Fruit fly (Drosophila melanogaster) whole organism, embryonic: ENCODE data around the gene ssp7.

Experiments
- Abd-B ChIP-seq: fragments of 200-800 bp; sonication (Bioruptor generic); optimal IDR thresholded peaks from 2 replicates; lab custom pipeline; 2018; ENCODE audit warnings: missing biosample characterization, mild to moderate bottlenecking, missing genetic modification characterization, moderate library complexity
- Bgb ChIP-seq: fragments of 200-800 bp; sonication (Bioruptor generic); IDR thresholded peaks from 2 replicates; pipeline ENCODE4 v1.3.6; 2022; ENCODE audit warnings: missing biosample characterization, missing genetic modification characterization; ENCODE audit not compliant: partially characterized antibody
- CG10267 ChIP-seq: fragments of 200-800 bp; sonication (Bioruptor generic); optimal IDR thresholded peaks from 2 replicates; lab custom pipeline; 2018; ENCODE audit warnings: missing biosample characterization, mild to moderate bottlenecking, missing genetic modification characterization, moderate library complexity
- CG10274 ChIP-seq: fragments of 200-800 bp; sonication (Bioruptor generic); optimal IDR thresholded peaks from 3 replicates; lab custom pipeline; 2017; ENCODE audit warnings: missing biosample characterization, mild to moderate bottlenecking, missing genetic modification characterization
- CG11093 ChIP-seq: fragments of 200-800 bp; sonication (Bioruptor generic); IDR thresholded peaks from 3 replicates; pipeline ENCODE4 v1.3.6; 2022; ENCODE audit warnings: missing biosample characterization, missing genetic modification characterization
- CG11695 ChIP-seq: fragments of 200-800 bp; sonication (Bioruptor generic); IDR thresholded peaks from 3 replicates; pipeline ENCODE4 v1.3.6; 2022; ENCODE audit warnings: missing biosample characterization, missing genetic modification characterization
- CG12104 ChIP-seq: fragments of 200-800 bp; sonication (Bioruptor generic); optimal IDR thresholded peaks from 3 replicates; lab custom pipeline; 2016; ENCODE audit warnings: missing biosample characterization, missing genetic modification characterization
- CG1233 ChIP-seq: fragments of 200-800 bp; sonication (Bioruptor generic); optimal IDR thresholded peaks from 4 replicates; lab custom pipeline; 2018; ENCODE audit warnings: missing biosample characterization, mild to moderate bottlenecking, missing genetic modification characterization
- CG12744 ChIP-seq: fragments of 200-800 bp; sonication (Bioruptor generic); optimal IDR thresholded peaks from 2 replicates; lab custom pipeline; 2016; ENCODE audit warnings: missing biosample characterization, missing genetic modification characterization
- CG13287 ChIP-seq: fragments of 200-800 bp; sonication (Bioruptor generic); IDR thresholded peaks from 2 replicates; pipeline ENCODE4 v1.3.6; 2022; ENCODE audit warnings: missing biosample characterization, missing genetic modification characterization; ENCODE audit not compliant: partially characterized antibody
- CG17328 ChIP-seq: fragments of 200-800 bp; sonication (Bioruptor generic); IDR thresholded peaks from 2 replicates; pipeline ENCODE4 v1.3.6; 2022; ENCODE audit warnings: missing biosample characterization, missing genetic modification characterization
- CG18011 ChIP-seq: fragments of 200-800 bp; sonication (Bioruptor generic); optimal IDR thresholded peaks from 2 replicates; lab custom pipeline; 2017; ENCODE audit warnings: missing biosample characterization, missing genetic modification characterization, mild to moderate bottlenecking, moderate library complexity, missing genotype
- CG2116 ChIP-seq: fragments of 200-800 bp; sonication (Bioruptor generic); optimal IDR thresholded peaks from 3 replicates; lab custom pipeline; 2018; ENCODE audit warnings: missing biosample characterization, mild to moderate bottlenecking, missing genetic modification characterization
- CG2129 ChIP-seq: fragments of 200-800 bp; sonication (Bioruptor generic); IDR thresholded peaks from 2 replicates; pipeline ENCODE4 v1.3.6; 2022; ENCODE audit warnings: missing biosample characterization, missing genetic modification characterization; ENCODE audit not compliant: partially characterized antibody
- CG2712 ChIP-seq: fragments of 200-800 bp; optimal IDR thresholded peaks from 3 replicates; lab custom pipeline; 2019; ENCODE audit warnings: missing biosample characterization, mild to moderate bottlenecking, missing genetic modification characterization, moderate library complexity
- CG32532 ChIP-seq: fragments of 200-800 bp; sonication (Bioruptor generic); IDR thresholded peaks from 2 replicates; pipeline ENCODE4 v1.3.6; 2022; ENCODE audit warnings: missing biosample characterization, missing genetic modification characterization
- CG34422 ChIP-seq: fragments of 200-800 bp; sonication (Bioruptor generic); IDR thresholded peaks from 3 replicates; pipeline ENCODE4 v1.3.6; 2022; ENCODE audit warnings: missing biosample characterization, missing genetic modification characterization
- CG4328 ChIP-seq: fragments of 200-800 bp; sonication (Bioruptor generic); optimal IDR thresholded peaks from 3 replicates; lab custom pipeline; 2017; ENCODE audit warnings: missing biosample characterization, missing genetic modification reagents, missing genetic modification characterization
- CG4707 ChIP-seq: fragments of 200-800 bp; sonication (Bioruptor generic); optimal IDR thresholded peaks from 2 replicates; lab custom pipeline; 2018; ENCODE audit warnings: missing biosample characterization, mild to moderate bottlenecking, missing genetic modification characterization, moderate library complexity
- CG4820 ChIP-seq: fragments of 200-800 bp; sonication (Bioruptor generic); optimal IDR thresholded peaks from 3 replicates; lab custom pipeline; 2016; ENCODE audit warnings: missing biosample characterization, missing genetic modification characterization
- CG6175 ChIP-seq: fragments of 200-800 bp; sonication (Bioruptor generic); IDR thresholded peaks from 3 replicates; pipeline ENCODE4 v1.3.6; 2022; ENCODE audit warnings: missing biosample characterization, missing genetic modification characterization
- CG7987 ChIP-seq: fragments of 200-800 bp; sonication (Bioruptor generic); optimal IDR thresholded peaks from 2 replicates; lab custom pipeline; 2018; ENCODE audit warnings: missing biosample characterization, mild to moderate bottlenecking, missing genetic modification characterization, moderate library complexity
- CG8290 ChIP-seq, 3 experiments: fragments of 200-800 bp; sonication (Bioruptor generic); optimal IDR thresholded peaks; 2 replicates each; lab custom pipeline; 2016 to 2019; ENCODE audit warnings: missing biosample characterization in 3 of 3, missing genetic modification characterization in 3 of 3, mild to moderate bottlenecking in 2 of 3, moderate library complexity in 1 of 3
- D19A ChIP-seq: fragments of 200-800 bp; optimal IDR thresholded peaks from 3 replicates; lab custom pipeline; 2019; ENCODE audit warnings: missing biosample characterization, mild to moderate bottlenecking, missing genetic modification characterization, moderate library complexity
- Dbx ChIP-seq: fragments of 200-800 bp; sonication (Bioruptor generic); IDR thresholded peaks from 3 replicates; pipeline ENCODE4 v1.3.6; 2022; ENCODE audit warnings: missing biosample characterization, missing genetic modification characterization
- Eip74EF ChIP-seq, 2 experiments: fragments of 200-800 bp in 1 of 2; fragments of >200 bp in 1 of 2; sonication (Bioruptor generic) in 1 of 2; optimal IDR thresholded peaks; 2 replicates each; lab custom pipeline; 2017 to 2019; ENCODE audit warnings: missing biosample characterization in 2 of 2, missing genetic modification characterization in 2 of 2, mild to moderate bottlenecking in 1 of 2, moderate library complexity in 1 of 2
- Ets65A ChIP-seq: fragments of 200-800 bp; sonication (Bioruptor generic); peaks from one replicate; lab custom pipeline; 2016; ENCODE audit warnings: missing biosample characterization, missing genetic modification characterization
- Hr3 ChIP-seq: fragments of 200-800 bp; sonication (Bioruptor generic); optimal IDR thresholded peaks from 3 replicates; lab custom pipeline; 2016; ENCODE audit warnings: missing biosample characterization, missing genetic modification characterization
- Hr51 ChIP-seq, 2 experiments: fragments of 200-800 bp; sonication (Bioruptor generic); optimal IDR thresholded peaks; 2 replicates in 1 of 2; 3 replicates in 1 of 2; lab custom pipeline; 2016 to 2018; ENCODE audit warnings: missing biosample characterization in 2 of 2, missing genetic modification characterization in 2 of 2, mild to moderate bottlenecking in 1 of 2, moderate library complexity in 1 of 2
- Max ChIP-seq: fragments of 200-800 bp; sonication (Bioruptor generic); optimal IDR thresholded peaks from 2 replicates; lab custom pipeline; 2016; ENCODE audit warnings: missing biosample characterization, mild to moderate bottlenecking, missing genetic modification characterization
- NK7.1 ChIP-seq: fragments of 200-800 bp; sonication (Bioruptor generic); optimal IDR thresholded peaks from 3 replicates; lab custom pipeline; 2016; ENCODE audit warnings: missing biosample characterization, missing genetic modification characterization
- Oaz ChIP-seq: fragments of 200-800 bp; sonication (Bioruptor generic); IDR thresholded peaks from 2 replicates; pipeline ENCODE4 v1.3.6; 2022; ENCODE audit warnings: missing biosample characterization, missing genetic modification characterization
- Taf1 ChIP-seq: fragments of 200-800 bp; sonication (Bioruptor generic); IDR thresholded peaks from 2 replicates; pipeline ENCODE4 v1.3.6; 2022; ENCODE audit warnings: missing biosample characterization, missing genetic modification characterization
- aop ChIP-seq: fragments of 200-800 bp; sonication (Bioruptor generic); IDR thresholded peaks from 2 replicates; pipeline ENCODE4 v1.3.6; 2022; ENCODE audit warnings: missing biosample characterization, missing genetic modification characterization
- cas ChIP-seq: fragments of 200-800 bp; sonication (Bioruptor generic); IDR thresholded peaks from 2 replicates; pipeline ENCODE4 v1.3.6; 2022; ENCODE audit warnings: missing biosample characterization, missing genetic modification characterization
- croc ChIP-seq: fragments of 200-800 bp; sonication (Bioruptor generic); conservative IDR thresholded peaks from 3 replicates; pipeline ENCODE4 v1.3.6; 2022; ENCODE audit warnings: missing biosample characterization, missing genetic modification characterization
- gem ChIP-seq: fragments of 200-800 bp; sonication (Bioruptor generic); optimal IDR thresholded peaks from 2 replicates; lab custom pipeline; 2019; ENCODE audit warnings: missing biosample characterization, mild to moderate bottlenecking, missing genetic modification characterization, moderate library complexity
- hb ChIP-seq: fragments of 200-800 bp; sonication (Bioruptor generic); IDR thresholded peaks from 3 replicates; pipeline ENCODE4 v1.3.6; 2022; ENCODE audit warnings: missing biosample characterization, missing genetic modification characterization; ENCODE audit not compliant: partially characterized antibody
- luna ChIP-seq: fragments of 200-800 bp; sonication (Bioruptor generic); optimal IDR thresholded peaks from 2 replicates; lab custom pipeline; 2016; ENCODE audit warnings: missing biosample characterization, missing genetic modification characterization
- maf-S ChIP-seq: fragments of 200-800 bp; sonication (Bioruptor generic); optimal IDR thresholded peaks from 2 replicates; lab custom pipeline; 2016; ENCODE audit warnings: missing biosample characterization, missing genetic modification characterization
- oc ChIP-seq: fragments of 200-800 bp; sonication (Bioruptor generic); optimal IDR thresholded peaks from 2 replicates; lab custom pipeline; 2018; ENCODE audit warnings: missing biosample characterization, mild to moderate bottlenecking, missing genetic modification characterization, moderate library complexity
- p53 ChIP-seq: fragments of 200-800 bp; sonication (Bioruptor generic); optimal IDR thresholded peaks from 2 replicates; lab custom pipeline; 2016; ENCODE audit warnings: missing biosample characterization, missing genetic modification characterization
- pho ChIP-seq: fragments of 200-800 bp; sonication (Bioruptor generic); optimal IDR thresholded peaks from 2 replicates; lab custom pipeline; 2016; ENCODE audit warnings: missing biosample characterization, missing genetic modification characterization
- psq ChIP-seq: fragments of 200-800 bp; sonication (Bioruptor generic); optimal IDR thresholded peaks from 2 replicates; lab custom pipeline; 2017; ENCODE audit warnings: missing biosample characterization, missing genetic modification characterization
- ro ChIP-seq: fragments of 200-800 bp; sonication (Bioruptor generic); IDR thresholded peaks from 2 replicates; pipeline ENCODE4 v1.3.6; 2022; ENCODE audit warnings: missing biosample characterization, missing genetic modification characterization
- row ChIP-seq: fragments of 200-800 bp; sonication (Bioruptor generic); IDR thresholded peaks from 3 replicates; pipeline ENCODE4 v1.3.6; 2022; ENCODE audit warnings: missing biosample characterization, missing genetic modification characterization
- scrt ChIP-seq: fragments of 200-800 bp; sonication (Bioruptor generic); optimal IDR thresholded peaks from 2 replicates; lab custom pipeline; 2018; ENCODE audit warnings: missing biosample characterization, mild to moderate bottlenecking, missing genetic modification characterization, moderate library complexity
- tup ChIP-seq: fragments of 200-800 bp; sonication (Bioruptor generic); optimal IDR thresholded peaks from 2 replicates; lab custom pipeline; 2016; ENCODE audit warnings: missing biosample characterization, mild to moderate bottlenecking, missing genetic modification characterization, moderate library complexity
- vfl ChIP-seq: fragments of 200-800 bp; sonication (Bioruptor generic); optimal IDR thresholded peaks from 2 replicates; lab custom pipeline; 2016; ENCODE audit warnings: missing biosample characterization, missing genetic modification characterization

The ssp7 gene

dm6 chrX:11108148-11108844 is 31.8 kb downstream of the ssp7 start, which contains the start of gene Hsp60A (continued):
- TF ChIP-seq CG32532 (GFP tag; lab: Robert Waterston, UW) (peak; percentile 39; the same call in 1 of the 2 replicates), CG10267 (tag; lab: Kevin White, UChicago) (peak; percentile 58), CG12104 (GFP tag; lab: Kevin White, UChicago) (peak; percentile 26), CG2712 (tag; lab: Kevin White, UChicago) (peak; percentile 61), vfl (GFP tag; lab: Kevin White, UChicago) (peak; percentile 41), CG4328 (GFP tag; lab: Kevin White, UChicago) (no peak), Max (GFP tag; lab: Kevin White, UChicago) (peak; percentile 65), CG12744 (GFP tag; lab: Kevin White, UChicago) (no peak), CG18011 (GFP tag; lab: Kevin White, UChicago) (no peak), Bgb (GFP tag; lab: Robert Waterston, UW) (peak; percentile 77), Oaz (GFP tag; lab: Robert Waterston, UW) (no peak), hb (GFP tag; lab: Robert Waterston, UW) (peak; percentile 76; the same call in 2 of the 3 replicates), CG4707 (GFP tag; lab: Kevin White, UChicago) (no peak), Taf1 (GFP tag; lab: Robert Waterston, UW) (no peak), D19A (peak; percentile 27), p53 (no peak), CG13287 (GFP tag; lab: Robert Waterston, UW) (peak; percentile 91), psq (GFP tag; lab: Kevin White, UChicago) (no peak), ro (GFP tag; lab: Robert Waterston, UW) (no peak), CG11695 (no peak), tup (GFP tag; lab: Kevin White, UChicago) (peak; percentile 38), Abd-B (peak; percentile 63), oc (tag; lab: Kevin White, UChicago) (no peak), gem (tag; lab: Kevin White, UChicago) (peak; percentile 73), Hr51 (GFP tag; optimal IDR thresholded peaks at IDR 0.05; lab: Kevin White, UChicago) (peak in 1 of 2 experiments; percentile 56), CG2116 (GFP tag; lab: Kevin White, UChicago) (peak; percentile 74), CG2129 (GFP tag; lab: Robert Waterston, UW) (peak; percentile 60; the same call in 1 of the 2 replicates), luna (GFP tag; lab: Kevin White, UChicago) (no peak), croc (GFP tag; lab: Robert Waterston, UW) (peak; percentile 32; the same call in 1 of the 3 replicates), CG11093 (GFP tag; lab: Robert Waterston, UW) (no peak), CG7987 (GFP tag; lab: Kevin White, UChicago) (no peak), Hr3 (peak; percentile 36), scrt (no peak), CG1233 (GFP tag; lab: Kevin White, UChicago) (no peak), Ets65A (no peak), pho (GFP tag; lab: Kevin White, UChicago) (no peak), CG17328 (GFP tag; lab: Robert Waterston, UW) (no peak), CG4820 (GFP tag; lab: Kevin White, UChicago) (peak; percentile 44), Eip74EF (GFP tag; optimal IDR thresholded peaks at IDR 0.05; lab: Kevin White, UChicago) (no peak), CG10274 (GFP tag; lab: Kevin White, UChicago) (no peak), CG6175 (GFP tag; lab: Robert Waterston, UW) (no peak), NK7.1 (no peak), Dbx (GFP tag; lab: Robert Waterston, UW) (peak; percentile 48; the same call in 1 of the 3 replicates), row (peak; percentile 82), aop (no peak), maf-S (GFP tag; lab: Kevin White, UChicago) (no peak), cas (GFP tag; lab: Robert Waterston, UW) (0 out of 2 replicates have a peak, but pooled peaks have one; percentile 11), CG34422 (0 out of 3 replicates have a peak, but pooled peaks have one; percentile 14), CG8290 (GFP tag; optimal IDR thresholded peaks at IDR 0.05; lab: Kevin White, UChicago) (no peak), CG8290 (tag; optimal IDR thresholded peaks at IDR 0.05; lab: Kevin White, UChicago) (no peak)
